Fruit fly (Drosophila melanogaster) whole organism, adult: ENCODE results near the gene CG14710.

Source experiments
- CG11617 ChIP-seq: fragments of 200-800 bp; sonication (Bioruptor generic); optimal IDR thresholded peaks from 2 replicates; lab custom pipeline; 2017; ENCODE audit warnings: mild to moderate bottlenecking, missing biosample characterization, missing genetic modification reagents, missing genetic modification characterization
- CG12768 ChIP-seq: fragments of 200-800 bp; sonication (Bioruptor generic); optimal IDR thresholded peaks from 2 replicates; lab custom pipeline; 2017; ENCODE audit warnings: missing biosample characterization, missing genetic modification characterization, mild to moderate bottlenecking, moderate library complexity, missing genetic modification reagents
- CG14711 ChIP-seq: fragments of 200-800 bp; sonication (Bioruptor generic); optimal IDR thresholded peaks from 2 replicates; lab custom pipeline; 2018; ENCODE audit warnings: missing biosample characterization, mild to moderate bottlenecking, missing genetic modification characterization, moderate library complexity
- CG5204 ChIP-seq: fragments of 200-800 bp; sonication (Bioruptor generic); optimal IDR thresholded peaks from 2 replicates; lab custom pipeline; 2016; ENCODE audit warnings: missing biosample characterization, missing genetic modification characterization
- CG7045 ChIP-seq: fragments of 200-800 bp; sonication (Bioruptor generic); optimal IDR thresholded peaks from 2 replicates; lab custom pipeline; 2017; ENCODE audit warnings: missing biosample characterization, mild to moderate bottlenecking, missing genetic modification characterization
- CG7101 ChIP-seq: fragments of 200-800 bp; sonication (Bioruptor generic); optimal IDR thresholded peaks from 2 replicates; lab custom pipeline; 2018; ENCODE audit warnings: missing biosample characterization, mild to moderate bottlenecking, missing genetic modification characterization, moderate library complexity
- Crg-1 ChIP-seq: fragments of 200-800 bp; sonication (Bioruptor generic); optimal IDR thresholded peaks from 2 replicates; lab custom pipeline; 2016; ENCODE audit warnings: missing biosample characterization, missing genetic modification characterization
- bab1 ChIP-seq: fragments of 200-800 bp; sonication (Bioruptor generic); optimal IDR thresholded peaks from 3 replicates; lab custom pipeline; 2019; ENCODE audit warnings: missing biosample characterization, mild to moderate bottlenecking, missing genetic modification characterization, moderate library complexity
- cic ChIP-seq: fragments of 200-800 bp; sonication (Bioruptor generic); optimal IDR thresholded peaks from 2 replicates; lab custom pipeline; 2017; ENCODE audit warnings: missing biosample characterization, mild to moderate bottlenecking, missing genetic modification characterization, moderate library complexity
- cnc ChIP-seq, 2 experiments: fragments of >200 bp; optimal IDR thresholded peaks; 2 replicates each; lab custom pipeline; 2017
- kay ChIP-seq: fragments of 200-800 bp; sonication (Bioruptor generic); peaks from one replicate; lab custom pipeline; 2016; ENCODE audit warnings: missing biosample characterization, missing genetic modification characterization, borderline replicate concordance
- ovo ChIP-seq: fragments of 200-800 bp; sonication (Bioruptor generic); optimal IDR thresholded peaks from 2 replicates; lab custom pipeline; 2016; ENCODE audit warnings: missing biosample characterization, missing genetic modification characterization
- tj ChIP-seq: fragments of 200-800 bp; sonication (Bioruptor generic); optimal IDR thresholded peaks from 3 replicates; lab custom pipeline; 2017; ENCODE audit warnings: missing biosample characterization, mild to moderate bottlenecking, missing genetic modification characterization, moderate library complexity

DNA sequence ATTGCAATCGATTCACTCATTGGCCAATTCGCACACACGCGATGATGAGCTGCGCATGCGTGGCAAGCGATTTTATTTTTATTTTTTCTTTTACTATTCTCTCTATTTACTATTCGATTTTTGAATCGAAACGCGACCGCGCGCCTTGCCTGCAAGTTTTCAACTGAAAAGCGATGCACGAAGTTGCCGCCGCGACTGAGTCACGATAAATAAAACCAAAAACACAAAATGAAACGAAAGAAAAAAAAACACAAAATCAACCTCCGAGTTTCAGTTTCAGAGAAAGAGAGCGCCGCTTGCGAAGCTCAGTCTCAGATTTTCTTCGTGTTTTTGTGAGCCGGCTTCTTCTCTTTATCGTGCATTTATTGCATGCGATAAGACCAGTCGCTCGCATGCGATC is 26.9 kb downstream of the CG14710 start:
- TF ChIP-seq bab1 (GFP tag; lab: Kevin White, UChicago) (no peak), CG12768 (no peak), kay (GFP tag; lab: Kevin White, UChicago) (peak; percentile 94), CG5204 (GFP tag; lab: Kevin White, UChicago) (no peak), CG11617 (GFP tag; lab: Kevin White, UChicago) (no peak), cic (GFP tag; lab: Kevin White, UChicago) (no peak), Crg-1 (GFP tag; lab: Kevin White, UChicago) (no peak), CG14711 (tag; lab: Kevin White, UChicago) (no peak), CG7045 (GFP tag; lab: Kevin White, UChicago) (no peak), cnc (optimal IDR thresholded peaks at IDR 0.05; lab: Kevin White, UChicago) (no peak), CG7101 (tag; lab: Kevin White, UChicago) (no peak), ovo (GFP tag; lab: Kevin White, UChicago) (no peak), tj (GFP tag; lab: Kevin White, UChicago) (peak; percentile 52)
